Worm (Caenorhabditis elegans) whole organism, L2 larva: ENCODE results near the gene nhr-19.

Experiments used
- alr-1 ChIP-seq: fragments of 150-350 bp; optimal IDR thresholded peaks from 2 replicates; lab custom pipeline; 2014; ENCODE audit warnings: missing biosample characterization, missing genetic modification characterization
- aly-2 ChIP-seq: fragments of 150-350 bp; optimal IDR thresholded peaks from 2 replicates; lab custom pipeline; 2014; ENCODE audit warnings: missing biosample characterization, missing genetic modification characterization
- blmp-1 ChIP-seq: sonication (generic microtip); optimal IDR thresholded peaks from 2 replicates; lab custom pipeline; 2017; ENCODE audit warnings: missing genetic modification characterization, mild to moderate bottlenecking, missing compliant biosample characterization, antibody characterized with exemption, moderate library complexity; ENCODE audit not compliant: insufficient read depth
- lin-13 ChIP-seq: fragments of 150-350 bp; optimal IDR thresholded peaks from 2 replicates; lab custom pipeline; 2014; ENCODE audit warnings: missing biosample characterization, missing genetic modification reagents, missing genetic modification characterization
- lsy-2 ChIP-seq, 2 experiments: fragments of 150-350 bp in 1 of 2; sonication (generic microtip) in 1 of 2; optimal IDR thresholded peaks; 2 replicates each; lab custom pipeline; 2014 to 2017; ENCODE audit warnings: missing biosample characterization in 2 of 2, missing genetic modification characterization in 2 of 2
- mab-5 ChIP-seq: fragments of 150-350 bp; optimal IDR thresholded peaks from 2 replicates; lab custom pipeline; 2014; ENCODE audit warnings: missing biosample characterization, missing genetic modification characterization
- nhr-21 ChIP-seq: fragments of 150-350 bp; optimal IDR thresholded peaks from 2 replicates; lab custom pipeline; 2014; ENCODE audit warnings: missing biosample characterization, missing genetic modification characterization
- nhr-25 ChIP-seq: fragments of 150-350 bp; sonication (generic microtip); optimal IDR thresholded peaks from 3 replicates; lab custom pipeline; 2014; ENCODE audit warnings: missing biosample characterization, missing genetic modification characterization
- nhr-77 ChIP-seq: fragments of 150-350 bp; optimal IDR thresholded peaks from 2 replicates; lab custom pipeline; 2014; ENCODE audit warnings: missing biosample characterization, missing genetic modification characterization
- unc-62 ChIP-seq: fragments of 150-350 bp; optimal IDR thresholded peaks from 2 replicates; lab custom pipeline; 2014; ENCODE audit warnings: missing biosample characterization, missing genetic modification reagents, missing genetic modification characterization

ce11 chrII:9574406-9574805, 30.9 kb downstream of the nhr-19 start:
- TF ChIP-seq alr-1 (tag; lab: Kevin White, UChicago) = no peak
- TF ChIP-seq nhr-21 = no peak
- no peak for TF ChIP-seq aly-2 (tag; lab: Kevin White, UChicago)
- TF ChIP-seq mab-5 (tag; lab: Kevin White, UChicago) = no peak
- TF ChIP-seq unc-62 (GFP tag; lab: Kevin White, UChicago) = no peak
- no peak for TF ChIP-seq nhr-25
- no peak for TF ChIP-seq lin-13
- no peak for TF ChIP-seq lsy-2 (tag; optimal IDR thresholded peaks at IDR 0.05; lab: Kevin White, UChicago)
- no peak for TF ChIP-seq blmp-1 (tag; lab: Kevin White, UChicago)
- no peak for TF ChIP-seq nhr-77
